Worm (Caenorhabditis elegans) whole organism, young adult: ENCODE results near the gene lbp-7.

ENCODE experiments used
- B0019.2 ChIP-seq: fragments of 200-800 bp; sonication (Bioruptor generic); conservative IDR thresholded peaks from 2 replicates; pipeline ENCODE4 v1.3.6; 2022; ENCODE audit warnings: missing genetic modification reagents, missing genetic modification characterization, missing compliant biosample characterization
- F23B12.7 ChIP-seq: sonication (generic microtip); optimal IDR thresholded peaks from 2 replicates; lab custom pipeline; 2017; ENCODE audit warnings: missing genetic modification characterization, mild to moderate bottlenecking, missing compliant biosample characterization, antibody characterized with exemption, moderate library complexity; ENCODE audit not compliant: insufficient read depth
- F52B5.7 ChIP-seq: sonication (generic microtip); optimal IDR thresholded peaks from 2 replicates; lab custom pipeline; 2016; ENCODE audit warnings: mild to moderate bottlenecking, missing genetic modification characterization, missing compliant biosample characterization
- F55B11.4 ChIP-seq: sonication (generic microtip); optimal IDR thresholded peaks from 2 replicates; lab custom pipeline; 2016; ENCODE audit warnings: missing compliant biosample characterization, missing genetic modification characterization, borderline replicate concordance; ENCODE audit not compliant: insufficient read depth
- F57C9.4 ChIP-seq: sonication (generic microtip); optimal IDR thresholded peaks from 2 replicates; lab custom pipeline; 2017; ENCODE audit warnings: mild to moderate bottlenecking, missing genetic modification characterization, missing compliant biosample characterization
- K12H6.12 ChIP-seq: fragments of 200-800 bp; sonication (Bioruptor generic); optimal IDR thresholded peaks from 2 replicates; lab custom pipeline; 2018; ENCODE audit warnings: mild to moderate bottlenecking, missing genetic modification characterization, missing compliant biosample characterization
- T07F8.4 ChIP-seq: sonication (generic microtip); optimal IDR thresholded peaks from 2 replicates; lab custom pipeline; 2016; ENCODE audit warnings: mild to moderate bottlenecking, missing genetic modification characterization, moderate library complexity, missing compliant biosample characterization
- Y53G8AR.9 ChIP-seq: fragments of 200-800 bp; sonication (Bioruptor generic); conservative IDR thresholded peaks from 2 replicates; pipeline ENCODE4 v1.3.6; 2022; ENCODE audit warnings: missing genetic modification reagents, missing genetic modification characterization, missing compliant biosample characterization
- Y56A3A.18 ChIP-seq: fragments of 200-800 bp; sonication (Bioruptor generic); IDR thresholded peaks from 2 replicates; pipeline ENCODE4 v1.3.6; 2022; ENCODE audit warnings: missing genetic modification reagents, missing genetic modification characterization, missing compliant biosample characterization
- Y79H2A.3 ChIP-seq: fragments of 200-800 bp; sonication (Bioruptor generic); conservative IDR thresholded peaks from 2 replicates; pipeline ENCODE4 v1.3.6; 2022; ENCODE audit warnings: missing genetic modification reagents, missing genetic modification characterization, missing compliant biosample characterization
- Y95B8A.8 ChIP-seq: fragments of 200-800 bp; sonication (Bioruptor generic); IDR thresholded peaks from 2 replicates; pipeline ENCODE4 v1.3.6; 2022; ENCODE audit warnings: missing genetic modification reagents, missing genetic modification characterization, missing compliant biosample characterization
- ama-1 ChIP-seq, 3 experiments: fragments of 150-350 bp in 1 of 3; sonication (generic microtip) in 2 of 3; optimal IDR thresholded peaks; 2 replicates each; lab custom pipeline; 2014 to 2018; ENCODE audit warnings: missing biosample characterization in 2 of 3, missing genetic modification characterization in 2 of 3, missing genetic modification reagents in 2 of 3
- atf-7 ChIP-seq: sonication (generic microtip); optimal IDR thresholded peaks from 2 replicates; lab custom pipeline; 2017; ENCODE audit warnings: mild to moderate bottlenecking, missing genetic modification characterization, missing compliant biosample characterization
- athp-1 ChIP-seq: sonication (generic microtip); optimal IDR thresholded peaks from 2 replicates; lab custom pipeline; 2017; ENCODE audit warnings: mild to moderate bottlenecking, missing genetic modification characterization, missing compliant biosample characterization
- bed-1 ChIP-seq: fragments of 200-800 bp; sonication (Bioruptor generic); IDR thresholded peaks from 2 replicates; pipeline ENCODE4 v1.3.6; 2022; ENCODE audit warnings: missing genetic modification reagents, missing genetic modification characterization, missing compliant biosample characterization
- bed-2 ChIP-seq: fragments of 200-800 bp; sonication (Bioruptor generic); IDR thresholded peaks from 2 replicates; pipeline ENCODE4 v1.3.6; 2022; ENCODE audit warnings: missing genetic modification reagents, missing genetic modification characterization, missing compliant biosample characterization
- ceh-40 ChIP-seq: fragments of 200-800 bp; sonication (Bioruptor generic); IDR thresholded peaks from 2 replicates; pipeline ENCODE4 v1.3.6; 2022; ENCODE audit warnings: missing genetic modification characterization, missing compliant biosample characterization
- ceh-91 ChIP-seq: fragments of 200-800 bp; sonication (Bioruptor generic); IDR thresholded peaks from 2 replicates; pipeline ENCODE4 v1.3.6; 2022; ENCODE audit warnings: missing genetic modification reagents, missing genetic modification characterization, missing compliant biosample characterization
- chd-7 ChIP-seq: sonication (generic microtip); optimal IDR thresholded peaks from 2 replicates; lab custom pipeline; 2016; ENCODE audit warnings: mild to moderate bottlenecking, missing genetic modification characterization, moderate library complexity, missing compliant biosample characterization
- efl-1 ChIP-seq: fragments of 150-350 bp; optimal IDR thresholded peaks from 2 replicates; lab custom pipeline; 2014; ENCODE audit warnings: missing biosample characterization, missing genetic modification reagents, missing genetic modification characterization
- egl-44 ChIP-seq: fragments of 200-800 bp; sonication (Bioruptor generic); IDR thresholded peaks from 2 replicates; pipeline ENCODE4 v1.3.6; 2022; ENCODE audit warnings: missing genetic modification reagents, missing genetic modification characterization, missing compliant biosample characterization
- gei-17 ChIP-seq: fragments of 200-800 bp; sonication (Bioruptor generic); optimal IDR thresholded peaks from 2 replicates; lab custom pipeline; 2018; ENCODE audit warnings: mild to moderate bottlenecking, missing genetic modification characterization, missing compliant biosample characterization
- hlh-12 ChIP-seq: sonication (generic microtip); optimal IDR thresholded peaks from 2 replicates; lab custom pipeline; 2016; ENCODE audit warnings: missing genetic modification characterization, missing compliant biosample characterization
- hlh-26 ChIP-seq: fragments of 200-800 bp; sonication (Bioruptor generic); conservative IDR thresholded peaks from 2 replicates; pipeline ENCODE4 v1.3.6; 2022; ENCODE audit warnings: missing genetic modification reagents, missing genetic modification characterization, missing compliant biosample characterization
- hmg-20 ChIP-seq: fragments of 200-800 bp; sonication (Bioruptor generic); IDR thresholded peaks from 2 replicates; pipeline ENCODE4 v1.3.6; 2022; ENCODE audit warnings: missing genetic modification reagents, missing genetic modification characterization, missing compliant biosample characterization
- hsf-1 ChIP-seq: fragments of 200-800 bp; sonication (Bioruptor generic); IDR thresholded peaks from 2 replicates; pipeline ENCODE4 v1.3.6; 2022; ENCODE audit warnings: missing genetic modification reagents, missing genetic modification characterization, missing compliant biosample characterization
- lag-1 ChIP-seq: fragments of 200-800 bp; sonication (Bioruptor generic); IDR thresholded peaks from 2 replicates; pipeline ENCODE4 v1.3.6; 2022; ENCODE audit warnings: missing genetic modification reagents, missing genetic modification characterization, missing compliant biosample characterization
- lin-26 ChIP-seq: fragments of 200-800 bp; sonication (Bioruptor generic); IDR thresholded peaks from 2 replicates; pipeline ENCODE4 v1.3.6; 2022; ENCODE audit warnings: missing genetic modification reagents, missing genetic modification characterization, missing compliant biosample characterization
- lin-40 ChIP-seq: sonication (generic microtip); optimal IDR thresholded peaks from 2 replicates; lab custom pipeline; 2016; ENCODE audit warnings: missing genetic modification characterization, mild to moderate bottlenecking, missing compliant biosample characterization, missing genotype, missing genetic modification reagents
- lsl-1 ChIP-seq: fragments of 200-800 bp; sonication (Bioruptor generic); optimal IDR thresholded peaks from 2 replicates; lab custom pipeline; 2018; ENCODE audit warnings: mild to moderate bottlenecking, missing genetic modification characterization, moderate library complexity, missing compliant biosample characterization
- madf-8 ChIP-seq: fragments of 200-800 bp; sonication (Bioruptor generic); conservative IDR thresholded peaks from 2 replicates; pipeline ENCODE4 v1.3.6; 2022; ENCODE audit warnings: missing genetic modification reagents, missing genetic modification characterization, missing compliant biosample characterization
- mel-28 ChIP-seq: sonication (generic microtip); optimal IDR thresholded peaks from 2 replicates; lab custom pipeline; 2016; ENCODE audit warnings: borderline replicate concordance, mild to moderate bottlenecking, missing genetic modification characterization, missing compliant biosample characterization
- mes-4 ChIP-seq: sonication (generic microtip); optimal IDR thresholded peaks from 2 replicates; lab custom pipeline; 2016; ENCODE audit warnings: missing genotype, missing genetic modification characterization, missing compliant biosample characterization
- mxl-1 ChIP-seq: sonication (generic microtip); optimal IDR thresholded peaks from 2 replicates; lab custom pipeline; 2016; ENCODE audit warnings: missing genetic modification characterization, missing compliant biosample characterization
- nhr-27 ChIP-seq: fragments of 200-800 bp; sonication (Bioruptor generic); optimal IDR thresholded peaks from 2 replicates; lab custom pipeline; 2018; ENCODE audit warnings: mild to moderate bottlenecking, missing genetic modification characterization, moderate library complexity, missing compliant biosample characterization
- nhr-80 ChIP-seq: sonication (generic microtip); optimal IDR thresholded peaks from 2 replicates; lab custom pipeline; 2016; ENCODE audit warnings: missing genetic modification characterization, missing compliant biosample characterization
- nhr-90 ChIP-seq: sonication (generic microtip); optimal IDR thresholded peaks from 2 replicates; lab custom pipeline; 2016; ENCODE audit warnings: missing genotype, mild to moderate bottlenecking, missing genetic modification characterization, missing compliant biosample characterization
- rpc-1 ChIP-seq, 2 experiments: fragments of 150-350 bp in 1 of 2; sonication (generic microtip) in 1 of 2; optimal IDR thresholded peaks; 2 replicates each; lab custom pipeline; 2014 to 2018; ENCODE audit warnings: missing biosample characterization in 1 of 2, missing genetic modification characterization in 1 of 2, missing genetic modification reagents in 1 of 2, missing genotype in 1 of 2
- sdz-38 ChIP-seq: sonication (generic microtip); optimal IDR thresholded peaks from 2 replicates; lab custom pipeline; 2016; ENCODE audit warnings: missing genotype, missing genetic modification characterization, missing compliant biosample characterization
- snpc-1.3 ChIP-seq: sonication (generic microtip); optimal IDR thresholded peaks from 2 replicates; lab custom pipeline; 2017; ENCODE audit warnings: missing genetic modification characterization, mild to moderate bottlenecking, missing compliant biosample characterization, antibody characterized with exemption, moderate library complexity, missing genotype, missing genetic modification reagents; ENCODE audit not compliant: insufficient read depth
- xnd-1 ChIP-seq: sonication (generic microtip); optimal IDR thresholded peaks from 2 replicates; lab custom pipeline; 2016; ENCODE audit warnings: missing genotype, missing genetic modification reagents, missing genetic modification characterization, missing compliant biosample characterization
- zim-3 ChIP-seq: sonication (generic microtip); optimal IDR thresholded peaks from 2 replicates; lab custom pipeline; 2017; ENCODE audit warnings: mild to moderate bottlenecking, missing genetic modification characterization, moderate library complexity, missing compliant biosample characterization
- ztf-22 ChIP-seq: fragments of 200-800 bp; sonication (Bioruptor generic); optimal IDR thresholded peaks from 2 replicates; lab custom pipeline; 2018; ENCODE audit warnings: mild to moderate bottlenecking, missing genetic modification characterization, moderate library complexity, missing compliant biosample characterization
- ztf-25 ChIP-seq: fragments of 200-800 bp; sonication (Bioruptor generic); IDR thresholded peaks from 2 replicates; pipeline ENCODE4 v1.3.6; 2022; ENCODE audit warnings: missing genetic modification reagents, missing genetic modification characterization, missing compliant biosample characterization
- ztf-28 ChIP-seq: fragments of 200-800 bp; sonication (Bioruptor generic); IDR thresholded peaks from 2 replicates; pipeline ENCODE4 v1.3.6; 2022; ENCODE audit warnings: missing genetic modification reagents, missing genetic modification characterization, missing compliant biosample characterization

lbp-7 gene

DNA sequence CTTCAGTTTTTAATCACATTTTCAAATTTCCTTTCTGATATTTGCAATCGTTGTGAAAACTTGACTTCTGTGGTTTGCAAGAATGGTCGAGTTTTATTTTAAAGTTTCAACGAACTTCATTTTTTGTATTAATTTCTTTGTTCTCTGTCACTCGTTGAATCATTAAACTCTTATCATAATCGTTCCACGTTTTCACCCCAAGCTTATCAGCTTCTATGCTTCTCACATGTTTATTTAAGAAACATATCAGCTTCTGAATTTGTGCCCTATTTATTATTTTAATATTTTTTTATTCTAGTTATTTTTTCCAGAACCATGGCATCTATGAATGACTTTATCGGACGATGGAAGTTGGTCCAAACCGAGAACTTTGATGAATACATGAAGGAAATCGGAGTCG lies at the start of gene lbp-7:
lbp-7 (plus strand) TSS at position 312 of the 400 bp plus-strand sequence.
- TF ChIP-seq K12H6.12 (tag; lab: Kevin White, UChicago) (no peak), nhr-80 (tag; lab: Kevin White, UChicago) (peak; percentile 61), Y56A3A.18 (GFP tag; lab: Robert Waterston, UW) (no peak)
- TF ChIP-seq, all 124 proteins: peak for 1

DNA sequence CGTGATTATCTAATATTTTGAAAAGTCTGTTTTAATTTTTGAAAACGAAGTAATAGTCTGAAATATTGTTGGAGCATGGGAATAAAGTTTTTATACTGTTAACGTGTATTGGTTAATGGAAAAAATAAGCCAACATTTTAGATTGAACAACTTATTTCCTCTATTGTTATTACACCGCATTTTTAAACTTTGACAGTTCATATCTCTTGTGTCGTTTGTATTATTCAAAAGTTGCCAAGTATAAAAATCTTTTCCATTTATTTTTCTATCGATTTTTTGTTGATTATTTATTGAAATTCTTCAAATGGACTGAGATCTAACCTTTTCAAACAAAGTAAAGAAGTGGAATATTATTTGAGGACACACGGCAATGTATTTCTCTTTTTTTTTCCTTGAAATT lies 48.5 kb upstream of the lbp-7 start, which contains the start of gene str-165:
str-165 (plus strand) TSS at position 301 of the 400 bp plus-strand sequence.
- TF ChIP-seq hlh-12 (tag; lab: Kevin White, UChicago): no peak
- TF ChIP-seq snpc-1.3: no peak
- no peak for TF ChIP-seq Y79H2A.3 (GFP tag; lab: Robert Waterston, UW)
- no peak for TF ChIP-seq mxl-1 (tag; lab: Kevin White, UChicago)
- TF ChIP-seq ztf-22: no peak
- TF ChIP-seq F23B12.7: no peak
- no peak for TF ChIP-seq bed-1 (GFP tag; lab: Robert Waterston, UW)
- no peak for TF ChIP-seq nhr-90 (tag; lab: Kevin White, UChicago)
- no peak for TF ChIP-seq lin-40
- no peak for TF ChIP-seq atf-7 (tag; lab: Kevin White, UChicago)
- TF ChIP-seq T07F8.4 (tag; lab: Kevin White, UChicago): no peak
- no peak for TF ChIP-seq bed-2 (GFP tag; lab: Robert Waterston, UW)
- TF ChIP-seq ceh-40 (GFP tag; lab: Robert Waterston, UW): no peak
- no peak for TF ChIP-seq egl-44 (GFP tag; lab: Robert Waterston, UW)
- no peak for TF ChIP-seq nhr-80 (tag; lab: Kevin White, UChicago)
- TF ChIP-seq sdz-38 (tag; lab: Kevin White, UChicago): no peak
- TF ChIP-seq Y95B8A.8: no peak
- no peak for TF ChIP-seq efl-1 (GFP tag; lab: Kevin White, UChicago)

DNA sequence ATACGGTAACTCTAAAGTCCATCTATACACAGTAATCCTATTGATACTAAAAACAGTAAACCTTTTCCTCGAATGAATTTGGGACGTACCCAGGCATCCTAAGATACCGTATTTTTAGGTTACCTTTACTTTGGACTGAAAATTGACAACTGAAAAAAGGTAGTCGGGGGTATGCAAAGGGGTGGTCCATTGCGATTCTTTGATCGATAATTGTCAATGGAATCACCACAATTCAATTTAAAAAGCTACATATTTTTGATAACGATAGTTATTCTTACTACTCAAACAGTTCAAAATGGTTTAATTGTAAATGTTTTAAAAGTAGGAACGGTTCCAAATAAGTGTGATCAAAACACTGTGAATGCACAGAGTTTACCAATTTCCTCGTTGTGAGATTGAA lies 45.4 kb upstream of the lbp-7 start, which contains the start of gene srx-129:
srx-129 (plus strand) TSS at position 301 of the 400 bp plus-strand sequence.
- no peak for TF ChIP-seq nhr-27 (tag; lab: Kevin White, UChicago)
- TF ChIP-seq B0019.2 (GFP tag; lab: Robert Waterston, UW): no peak
- no peak for TF ChIP-seq F57C9.4 (tag; lab: Kevin White, UChicago)
- TF ChIP-seq zim-3 (tag; lab: Kevin White, UChicago): no peak
- no peak for TF ChIP-seq ztf-28 (GFP tag; lab: Robert Waterston, UW)
- no peak for TF ChIP-seq ama-1 (optimal IDR thresholded peaks at IDR 0.05; lab: Kevin White, UChicago)
- TF ChIP-seq ama-1 (GFP tag; optimal IDR thresholded peaks at IDR 0.05; lab: Kevin White, UChicago): no peak
- no peak for TF ChIP-seq hsf-1 (GFP tag; lab: Robert Waterston, UW)
- TF ChIP-seq atf-7 (tag; lab: Kevin White, UChicago): no peak
- no peak for TF ChIP-seq Y56A3A.18 (GFP tag; lab: Robert Waterston, UW)
- no peak for TF ChIP-seq lsl-1
- TF ChIP-seq xnd-1: no peak

DNA sequence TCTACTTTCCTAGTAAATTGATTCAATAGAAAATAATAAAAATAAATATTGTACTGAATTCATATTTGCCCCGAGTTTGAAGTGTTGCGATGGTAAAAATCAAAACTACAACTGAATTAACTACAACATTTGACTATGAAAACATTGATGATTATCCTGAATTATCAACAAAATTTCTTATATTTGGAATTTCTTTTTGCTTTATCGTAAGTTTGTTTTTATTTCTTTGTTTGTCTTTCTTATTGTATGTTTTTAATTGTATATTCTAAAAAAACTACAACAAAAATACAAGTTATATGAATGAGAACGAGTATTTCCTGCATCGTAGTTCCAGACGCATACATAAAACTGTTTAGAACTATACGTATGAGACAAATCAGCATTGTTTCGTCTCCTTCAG lies 42.2 kb upstream of the lbp-7 start, which contains the start of gene srx-128:
srx-128 (plus strand) TSS at position 301 of the 400 bp plus-strand sequence.
- TF ChIP-seq mes-4 (tag; lab: Kevin White, UChicago): no peak
- no peak for TF ChIP-seq lag-1
- no peak for TF ChIP-seq Y53G8AR.9 (GFP tag; lab: Robert Waterston, UW)
- TF ChIP-seq hlh-26: no peak
- no peak for TF ChIP-seq hmg-20 (GFP tag; lab: Robert Waterston, UW)
- TF ChIP-seq mel-28 (tag; lab: Kevin White, UChicago): no peak
- no peak for TF ChIP-seq madf-8 (GFP tag; lab: Robert Waterston, UW)
- no peak for TF ChIP-seq ztf-25
- no peak for TF ChIP-seq ztf-22
- no peak for TF ChIP-seq rpc-1 (optimal IDR thresholded peaks at IDR 0.05; lab: Kevin White, UChicago)
- TF ChIP-seq rpc-1 (tag; optimal IDR thresholded peaks at IDR 0.05; lab: Kevin White, UChicago): no peak
- no peak for TF ChIP-seq ceh-91
- TF ChIP-seq F52B5.7 (tag; lab: Kevin White, UChicago): no peak
- no peak for TF ChIP-seq gei-17 (GFP tag; lab: Kevin White, UChicago)
- no peak for TF ChIP-seq chd-7
- no peak for TF ChIP-seq athp-1 (tag; lab: Kevin White, UChicago)
- no peak for TF ChIP-seq lin-26
- no peak for TF ChIP-seq F55B11.4
